Fruit fly (Drosophila melanogaster) whole organism, adult: ENCODE results near the gene CG14431.

ENCODE experiments used
- CG11617 ChIP-seq: fragments of 200-800 bp; sonication (Bioruptor generic); optimal IDR thresholded peaks from 2 replicates; lab custom pipeline; 2017; ENCODE audit warnings: mild to moderate bottlenecking, missing biosample characterization, missing genetic modification reagents, missing genetic modification characterization
- CG12768 ChIP-seq: fragments of 200-800 bp; sonication (Bioruptor generic); optimal IDR thresholded peaks from 2 replicates; lab custom pipeline; 2017; ENCODE audit warnings: missing biosample characterization, missing genetic modification characterization, mild to moderate bottlenecking, moderate library complexity, missing genetic modification reagents
- CG14711 ChIP-seq: fragments of 200-800 bp; sonication (Bioruptor generic); optimal IDR thresholded peaks from 2 replicates; lab custom pipeline; 2018; ENCODE audit warnings: missing biosample characterization, mild to moderate bottlenecking, missing genetic modification characterization, moderate library complexity
- CG1620 ChIP-seq: fragments of 200-800 bp; sonication (Bioruptor generic); optimal IDR thresholded peaks from 2 replicates; lab custom pipeline; 2016; ENCODE audit warnings: missing biosample characterization, missing genetic modification characterization
- CG33017 ChIP-seq: fragments of 200-800 bp; sonication (Bioruptor generic); optimal IDR thresholded peaks from 2 replicates; lab custom pipeline; 2018; ENCODE audit warnings: missing biosample characterization, mild to moderate bottlenecking, missing genetic modification characterization, moderate library complexity
- CG5204 ChIP-seq: fragments of 200-800 bp; sonication (Bioruptor generic); optimal IDR thresholded peaks from 2 replicates; lab custom pipeline; 2016; ENCODE audit warnings: missing biosample characterization, missing genetic modification characterization
- Clk ChIP-seq: fragments of 200-800 bp; sonication (Bioruptor generic); optimal IDR thresholded peaks from 2 replicates; lab custom pipeline; 2017; ENCODE audit warnings: missing biosample characterization, missing genetic modification characterization
- Hr96 ChIP-seq: fragments of 200-800 bp; sonication (Bioruptor generic); optimal IDR thresholded peaks from 2 replicates; lab custom pipeline; 2016; ENCODE audit warnings: missing biosample characterization, missing genetic modification characterization
- bab1 ChIP-seq: fragments of 200-800 bp; sonication (Bioruptor generic); optimal IDR thresholded peaks from 3 replicates; lab custom pipeline; 2019; ENCODE audit warnings: missing biosample characterization, mild to moderate bottlenecking, missing genetic modification characterization, moderate library complexity
- cic ChIP-seq: fragments of 200-800 bp; sonication (Bioruptor generic); optimal IDR thresholded peaks from 2 replicates; lab custom pipeline; 2017; ENCODE audit warnings: missing biosample characterization, mild to moderate bottlenecking, missing genetic modification characterization, moderate library complexity
- cnc ChIP-seq, 2 experiments: fragments of >200 bp; optimal IDR thresholded peaks; 2 replicates each; lab custom pipeline; 2017
- kay ChIP-seq: fragments of 200-800 bp; sonication (Bioruptor generic); peaks from one replicate; lab custom pipeline; 2016; ENCODE audit warnings: missing biosample characterization, missing genetic modification characterization, borderline replicate concordance
- ovo ChIP-seq: fragments of 200-800 bp; sonication (Bioruptor generic); optimal IDR thresholded peaks from 2 replicates; lab custom pipeline; 2016; ENCODE audit warnings: missing biosample characterization, missing genetic modification characterization
- tj ChIP-seq: fragments of 200-800 bp; sonication (Bioruptor generic); optimal IDR thresholded peaks from 3 replicates; lab custom pipeline; 2017; ENCODE audit warnings: missing biosample characterization, mild to moderate bottlenecking, missing genetic modification characterization, moderate library complexity

dm6 chrX:6898147-6898546, 9.9 kb upstream of the CG14431 start:
- no peak for TF ChIP-seq CG1620
- no peak for TF ChIP-seq kay
- TF ChIP-seq CG33017 (tag; lab: Kevin White, UChicago): no peak
- TF ChIP-seq ovo: no peak
- TF ChIP-seq tj (GFP tag; lab: Kevin White, UChicago): no peak
- no peak for TF ChIP-seq CG14711 (tag; lab: Kevin White, UChicago)
- TF ChIP-seq Hr96 (GFP tag; lab: Kevin White, UChicago): no peak
- TF ChIP-seq CG12768 (GFP tag; lab: Kevin White, UChicago): no peak
- no peak for TF ChIP-seq Clk (GFP tag; lab: Kevin White, UChicago)
- no peak for TF ChIP-seq cic (GFP tag; lab: Kevin White, UChicago)
- TF ChIP-seq CG11617: no peak
- TF ChIP-seq cnc (optimal IDR thresholded peaks at IDR 0.05; lab: Kevin White, UChicago): no peak
- TF ChIP-seq bab1 (GFP tag; lab: Kevin White, UChicago): no peak
- no peak for TF ChIP-seq CG5204
